Worm (Caenorhabditis elegans): ENCODE results near the gene kin-36.
"Not testable (repeated sequence)": the region's sequence is repeated elsewhere in the genome, so short reads cannot be mapped to it uniquely, and the experiment has no call there.

kin-36 gene

DNA sequence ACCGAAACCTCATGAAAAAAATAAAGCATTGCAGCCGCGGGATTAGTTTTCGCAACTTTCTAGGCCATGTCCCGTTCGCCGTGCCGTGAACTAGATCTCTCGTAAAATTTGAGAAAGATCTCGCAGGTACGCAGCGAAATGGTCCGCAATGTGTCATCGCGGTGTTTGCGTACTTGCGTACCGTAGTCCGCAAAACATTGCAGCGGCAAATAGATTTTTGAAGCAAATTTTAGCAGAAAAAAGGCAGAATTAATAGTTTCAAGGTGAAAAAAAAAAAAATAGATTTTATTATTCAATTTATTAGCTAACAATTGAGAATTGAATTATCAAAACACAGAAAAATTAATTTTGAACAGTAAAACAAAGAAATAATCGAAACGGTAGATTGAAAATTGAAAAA is 49.1 kb downstream of the kin-36 start (continued):
- TF ChIP-seq zip-11 (GFP tag; IDR thresholded peaks at IDR 0.05): peak; percentile 72; the same call in 1 of the 2 replicates
- peak; percentile 98 for TF ChIP-seq tag-97 (GFP tag; IDR thresholded peaks at IDR 0.05)
- peak; percentile 0 for TF ChIP-seq F49E8.2 (tag; optimal IDR thresholded peaks at IDR 0.05; ENCODE audit: borderline replicate concordance)
- TF ChIP-seq vab-7 (GFP tag; IDR thresholded peaks at IDR 0.05): peak; percentile 100
- TF ChIP-seq lsy-2 (tag; optimal IDR thresholded peaks at IDR 0.05): peak; percentile 97 to 98
- peak; percentile 31 for TF ChIP-seq Y5F2A.4 (GFP tag; optimal IDR thresholded peaks at IDR 0.05)
- peak; percentile 92 for TF ChIP-seq mes-2 (tag; optimal IDR thresholded peaks at IDR 0.05; ENCODE audit: poor library complexity, severe bottlenecking)
- peak; percentile 31 to 83 for TF ChIP-seq daf-16 (GFP tag; optimal IDR thresholded peaks at IDR 0.05)
- not testable (repeated sequence) for TF ChIP-seq daf-16, pha-4, unc-62 (tag; optimal IDR thresholded peaks at IDR 0.05)
- peak; percentile 62 for TF ChIP-seq lin-15B (tag; optimal IDR thresholded peaks at IDR 0.05)
- TF ChIP-seq D1046.2 (GFP tag; IDR thresholded peaks at IDR 0.05): peak; percentile 99
- peak; percentile 99 for TF ChIP-seq egl-43 (GFP tag; IDR thresholded peaks at IDR 0.05)
- peak; percentile 94 for TF ChIP-seq T20F7.1 (GFP tag; optimal IDR thresholded peaks at IDR 0.05)
- TF ChIP-seq dmd-8 (GFP tag; IDR thresholded peaks at IDR 0.05): peak; percentile 82; the same call in 1 of the 2 replicates
- TF ChIP-seq nhr-48 (tag; optimal IDR thresholded peaks at IDR 0.05): peak; percentile 84
- peak; percentile 100 for TF ChIP-seq lin-29 (GFP tag; IDR thresholded peaks at IDR 0.05)
- TF ChIP-seq dpl-1 (GFP tag; optimal IDR thresholded peaks at IDR 0.05): peak; percentile 68
- 0 out of 2 replicates have a peak, but pooled peaks have one; percentile 33 for TF ChIP-seq F26F4.8 (GFP tag; conservative IDR thresholded peaks at IDR 0.05)
- TF ChIP-seq mxl-3 (GFP tag; optimal IDR thresholded peaks at IDR 0.05): peak; percentile 75
- peak; percentile 98 for TF ChIP-seq rbr-2 (tag; optimal IDR thresholded peaks at IDR 0.05)
- TF ChIP-seq nhr-11 (tag; optimal IDR thresholded peaks at IDR 0.05): peak; percentile 72
- TF ChIP-seq madf-5 (GFP tag; IDR thresholded peaks at IDR 0.05): peak; percentile 93 to 100
- TF ChIP-seq lir-3 (tag; optimal IDR thresholded peaks at IDR 0.05): peak; percentile 60
- peak; percentile 100 for TF ChIP-seq daf-19 (GFP tag; conservative IDR thresholded peaks at IDR 0.05)
- TF ChIP-seq ceh-32 (tag; optimal IDR thresholded peaks at IDR 0.05; ENCODE audit: poor library complexity): peak; percentile 34
- peak; percentile 96 for TF ChIP-seq nhr-102 (tag; optimal IDR thresholded peaks at IDR 0.05)
- peak; percentile 96 for TF ChIP-seq arid-1 (GFP tag; conservative IDR thresholded peaks at IDR 0.05)
- TF ChIP-seq duxl-1 (tag; optimal IDR thresholded peaks at IDR 0.05; ENCODE audit: poor library complexity): peak; percentile 70
- TF ChIP-seq daf-8 (GFP tag; IDR thresholded peaks at IDR 0.05): peak; percentile 99
- peak; percentile 100 for TF ChIP-seq nhr-42 (GFP tag; IDR thresholded peaks at IDR 0.05)
- peak; percentile 99 for TF ChIP-seq pha-4 (GFP tag; IDR thresholded peaks at IDR 0.05)
- peak; percentile 98 for TF ChIP-seq lin-1 (GFP tag; IDR thresholded peaks at IDR 0.05)
- TF ChIP-seq dmd-6 (GFP tag; IDR thresholded peaks at IDR 0.05): peak; percentile 100
- peak; percentile 88 for TF ChIP-seq spr-1 (tag; optimal IDR thresholded peaks at IDR 0.05)
- TF ChIP-seq unc-62 (GFP tag; optimal IDR thresholded peaks at IDR 0.05 in 1 of 2): peak in 1 of 2 experiments; percentile 84
- peak; percentile 29 for TF ChIP-seq zip-2 (tag; optimal IDR thresholded peaks at IDR 0.05)
- peak; percentile 100 for TF ChIP-seq zfp-3 (GFP tag; conservative IDR thresholded peaks at IDR 0.05)
- peak in 1 of 2 experiments; percentile 71 for TF ChIP-seq ZK546.5 (tag; optimal IDR thresholded peaks at IDR 0.05)
- peak; percentile 98 for TF ChIP-seq saeg-2 (GFP tag; IDR thresholded peaks at IDR 0.05)
- TF ChIP-seq lin-38 (GFP tag; IDR thresholded peaks at IDR 0.05): peak; percentile 100
- peak; percentile 55 for TF ChIP-seq nhr-237 (tag; optimal IDR thresholded peaks at IDR 0.05)
- TF ChIP-seq mdt-29 (GFP tag; IDR thresholded peaks at IDR 0.05): peak; percentile 98
- TF ChIP-seq unc-130 (GFP tag; optimal IDR thresholded peaks at IDR 0.05): peak; percentile 86
- TF ChIP-seq dmd-9 (GFP tag; IDR thresholded peaks at IDR 0.05): peak; percentile 100
- TF ChIP-seq ceh-20 (GFP tag; IDR thresholded peaks at IDR 0.05): peak; percentile 100
- TF ChIP-seq nhr-77 (tag; optimal IDR thresholded peaks at IDR 0.05): peak; percentile 71
- peak; percentile 100 for TF ChIP-seq tra-1 (GFP tag; IDR thresholded peaks at IDR 0.05)
- peak; percentile 70; the same call in 1 of the 2 replicates for TF ChIP-seq Y105C5A.15 (GFP tag; IDR thresholded peaks at IDR 0.05)
- peak; percentile 92 for TF ChIP-seq hlh-11 (tag; optimal IDR thresholded peaks at IDR 0.05)
